Fruit fly (Drosophila melanogaster) whole organism, pupa: ENCODE measurements around the gene Rpt6R.

ENCODE experiments used
- CG10348 ChIP-seq: fragments of 200-800 bp; sonication (Bioruptor generic); IDR thresholded peaks from 2 replicates; pipeline ENCODE4 v1.3.6; 2022; ENCODE audit warnings: missing biosample characterization, missing genetic modification characterization
- CG12605 ChIP-seq: fragments of 200-800 bp; sonication (Bioruptor generic); IDR thresholded peaks from 2 replicates; pipeline ENCODE4 v1.3.6; 2022; ENCODE audit warnings: missing biosample characterization, missing genetic modification characterization
- CG13204 ChIP-seq: fragments of 200-800 bp; sonication (Bioruptor generic); optimal IDR thresholded peaks from 2 replicates; lab custom pipeline; 2018; ENCODE audit warnings: missing biosample characterization, mild to moderate bottlenecking, missing genetic modification characterization, moderate library complexity
- CG14655 ChIP-seq: fragments of 200-800 bp; sonication (Bioruptor generic); optimal IDR thresholded peaks from 3 replicates; lab custom pipeline; 2017; ENCODE audit warnings: mild to moderate bottlenecking, missing biosample characterization, missing genetic modification reagents, missing genetic modification characterization
- CG15710 ChIP-seq: fragments of 200-800 bp; sonication (Bioruptor generic); optimal IDR thresholded peaks from 2 replicates; lab custom pipeline; 2018; ENCODE audit warnings: missing biosample characterization, mild to moderate bottlenecking, missing genetic modification characterization, moderate library complexity
- CG17806 ChIP-seq: fragments of 200-800 bp; sonication (Bioruptor generic); optimal IDR thresholded peaks from 2 replicates; lab custom pipeline; 2018; ENCODE audit warnings: missing biosample characterization, mild to moderate bottlenecking, missing genetic modification characterization, moderate library complexity
- CG32121 ChIP-seq: fragments of 200-800 bp; sonication (Bioruptor generic); IDR thresholded peaks from 2 replicates; pipeline ENCODE4 v1.3.6; 2022; ENCODE audit warnings: missing biosample characterization, missing genetic modification characterization
- CG34367 ChIP-seq: fragments of 200-800 bp; sonication (Bioruptor generic); optimal IDR thresholded peaks from 2 replicates; lab custom pipeline; 2018; ENCODE audit warnings: missing biosample characterization, mild to moderate bottlenecking, missing genetic modification characterization
- CG4496 ChIP-seq: fragments of 200-800 bp; sonication (Bioruptor generic); IDR thresholded peaks from 3 replicates; pipeline ENCODE4 v1.3.6; 2022; ENCODE audit warnings: missing biosample characterization, missing genetic modification characterization
- CG8159 ChIP-seq: fragments of 200-800 bp; sonication (Bioruptor generic); optimal IDR thresholded peaks from 3 replicates; lab custom pipeline; 2018; ENCODE audit warnings: missing biosample characterization, mild to moderate bottlenecking, missing genetic modification characterization, moderate library complexity
- CG8301 ChIP-seq: fragments of 200-800 bp; sonication (Bioruptor generic); optimal IDR thresholded peaks from 2 replicates; lab custom pipeline; 2018; ENCODE audit warnings: missing biosample characterization, mild to moderate bottlenecking, missing genetic modification characterization
- CG9948 ChIP-seq: fragments of 200-800 bp; sonication (Bioruptor generic); optimal IDR thresholded peaks from 2 replicates; lab custom pipeline; 2018; ENCODE audit warnings: missing biosample characterization, mild to moderate bottlenecking, missing genetic modification characterization, moderate library complexity
- D1 ChIP-seq: fragments of 200-800 bp; sonication (Bioruptor generic); optimal IDR thresholded peaks from 2 replicates; lab custom pipeline; 2018; ENCODE audit warnings: missing biosample characterization, mild to moderate bottlenecking, missing genetic modification characterization, moderate library complexity
- EcR ChIP-seq: fragments of 200-800 bp; sonication (Bioruptor generic); optimal IDR thresholded peaks from 3 replicates; lab custom pipeline; 2019; ENCODE audit warnings: missing biosample characterization, missing genetic modification characterization, mild to moderate bottlenecking, moderate library complexity, missing genetic modification reagents
- Ets98B ChIP-seq: fragments of 200-800 bp; sonication (Bioruptor generic); IDR thresholded peaks from 2 replicates; pipeline ENCODE4 v1.3.6; 2022; ENCODE audit warnings: missing biosample characterization, missing genetic modification characterization
- Pif1A ChIP-seq: fragments of 200-800 bp; sonication (Bioruptor generic); optimal IDR thresholded peaks from 3 replicates; lab custom pipeline; 2016; ENCODE audit warnings: missing biosample characterization, missing genetic modification characterization
- Pif1B ChIP-seq: fragments of 200-800 bp; sonication (Bioruptor generic); optimal IDR thresholded peaks from 3 replicates; lab custom pipeline; 2016; ENCODE audit warnings: missing biosample characterization, missing genetic modification characterization
- Snoo ChIP-seq: fragments of 200-800 bp; sonication (Bioruptor generic); optimal IDR thresholded peaks from 3 replicates; lab custom pipeline; 2017; ENCODE audit warnings: missing biosample characterization, mild to moderate bottlenecking, missing genetic modification characterization, inconsistent platforms
- fd96Ca ChIP-seq: fragments of 200-800 bp; sonication (Bioruptor generic); IDR thresholded peaks from 3 replicates; pipeline ENCODE4 v1.3.6; 2022; ENCODE audit warnings: missing biosample characterization, missing genetic modification characterization
- gl ChIP-seq: fragments of 200-800 bp; sonication (Bioruptor generic); optimal IDR thresholded peaks from 2 replicates; lab custom pipeline; 2018; ENCODE audit warnings: missing biosample characterization, mild to moderate bottlenecking, missing genetic modification characterization
- rn ChIP-seq: fragments of 200-800 bp; sonication (Bioruptor generic); IDR thresholded peaks from 2 replicates; pipeline ENCODE4 v1.3.6; 2022; ENCODE audit warnings: missing biosample characterization, missing genetic modification characterization

The Rpt6R gene

DNA sequence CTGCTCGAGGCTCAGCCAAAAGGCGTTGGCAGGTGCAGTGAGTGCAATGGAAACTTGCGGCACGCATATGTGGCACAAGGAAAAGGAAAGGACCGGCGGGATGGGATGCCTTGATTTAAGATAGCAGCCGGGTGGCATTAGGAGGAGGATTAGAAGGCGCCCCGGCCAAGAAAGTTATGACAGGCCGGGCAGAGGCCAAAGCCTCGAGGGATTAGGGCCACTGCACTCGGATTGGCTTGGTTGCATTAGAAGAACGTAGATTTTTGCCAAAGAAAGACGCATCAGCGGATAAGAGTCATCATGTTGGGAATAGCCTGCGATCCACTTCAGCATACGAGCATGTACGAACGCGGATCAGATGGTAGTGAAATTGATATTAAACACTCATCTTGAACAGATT is 13.2 kb upstream of the Rpt6R start, which contains the start of gene CG31019:
Gene CG31019 (plus strand): TSS at position 301 of the 400 bp plus-strand sequence.
- no peak for TF ChIP-seq CG14655 (GFP tag; lab: Kevin White, UChicago)
- TF ChIP-seq Snoo (tag; lab: Kevin White, UChicago), result no peak
- TF ChIP-seq CG8159, result no peak

DNA sequence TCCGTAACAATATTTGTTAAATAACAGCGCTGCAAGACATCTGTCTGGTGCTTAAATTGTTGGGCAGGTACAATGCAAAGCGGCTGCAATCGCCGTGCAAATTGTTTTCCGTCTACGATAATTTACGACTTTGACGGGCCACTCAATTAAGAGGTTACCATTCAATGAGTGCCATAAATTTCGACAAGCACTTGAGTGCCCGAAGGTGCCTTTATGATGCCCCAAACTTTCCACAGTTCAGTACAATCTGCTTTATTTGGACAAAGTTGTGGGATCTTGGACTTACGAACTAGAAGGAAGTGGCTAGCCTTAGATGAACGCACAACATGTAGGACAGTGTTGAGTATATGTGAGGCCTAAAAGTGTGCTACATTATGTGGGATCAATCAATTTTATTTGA is 9.2 kb upstream of the Rpt6R start:
- no peak for TF ChIP-seq CG12605
- TF ChIP-seq Snoo (tag; lab: Kevin White, UChicago), result no peak
- TF ChIP-seq CG8159, result no peak
- TF ChIP-seq gl (tag; lab: Kevin White, UChicago), result no peak
- TF ChIP-seq EcR, result no peak
- TF ChIP-seq CG14655 (GFP tag; lab: Kevin White, UChicago), result no peak
- TF ChIP-seq CG10348 (GFP tag; lab: Robert Waterston, UW), result no peak
- TF ChIP-seq Pif1A (GFP tag; lab: Kevin White, UChicago), result no peak
- no peak for TF ChIP-seq D1 (tag; lab: Kevin White, UChicago)

DNA sequence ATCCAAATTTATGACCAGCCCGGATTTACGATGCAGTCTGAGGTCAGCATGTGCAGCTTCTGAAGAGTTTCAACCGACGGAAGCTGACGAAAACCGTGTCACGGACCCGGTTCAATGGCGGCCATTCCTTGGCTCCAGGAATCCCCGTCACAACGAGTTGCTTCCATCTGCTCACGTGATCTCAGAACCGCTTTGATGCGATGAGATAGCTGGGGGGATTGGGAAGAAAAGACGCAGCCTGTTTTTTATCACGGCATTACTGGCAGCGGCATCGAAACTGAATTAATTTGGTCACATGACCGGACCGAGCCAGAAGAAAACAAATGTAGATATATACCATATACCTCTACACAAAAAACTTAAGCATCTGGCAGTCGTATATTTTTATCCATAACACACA is 7.3 kb upstream of the Rpt6R start:
- TF ChIP-seq rn, result no peak

DNA sequence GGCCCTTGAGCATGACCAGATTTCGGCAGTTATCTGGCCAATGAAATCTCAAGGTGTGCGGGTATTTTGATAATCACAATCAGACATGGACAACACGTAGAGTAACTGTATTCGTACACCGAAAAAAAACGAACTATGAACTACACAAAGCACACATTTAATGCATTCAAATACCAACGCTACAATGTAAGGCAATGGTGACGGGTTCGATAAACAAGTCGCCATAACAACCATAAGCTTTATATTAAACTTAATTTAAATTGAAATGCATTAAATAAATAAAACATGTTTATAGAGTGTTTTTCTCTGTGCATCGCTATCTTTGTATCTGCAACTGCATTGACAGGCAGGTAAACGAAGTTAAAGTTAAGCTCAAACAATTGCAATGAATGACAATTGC is 6.7 kb upstream of the Rpt6R start:
- TF ChIP-seq Pif1A (GFP tag; lab: Kevin White, UChicago) (no peak), CG9948 (tag; lab: Kevin White, UChicago) (no peak), CG8159 (peak; percentile 19), Pif1B (GFP tag; lab: Kevin White, UChicago) (peak; percentile 3)

DNA sequence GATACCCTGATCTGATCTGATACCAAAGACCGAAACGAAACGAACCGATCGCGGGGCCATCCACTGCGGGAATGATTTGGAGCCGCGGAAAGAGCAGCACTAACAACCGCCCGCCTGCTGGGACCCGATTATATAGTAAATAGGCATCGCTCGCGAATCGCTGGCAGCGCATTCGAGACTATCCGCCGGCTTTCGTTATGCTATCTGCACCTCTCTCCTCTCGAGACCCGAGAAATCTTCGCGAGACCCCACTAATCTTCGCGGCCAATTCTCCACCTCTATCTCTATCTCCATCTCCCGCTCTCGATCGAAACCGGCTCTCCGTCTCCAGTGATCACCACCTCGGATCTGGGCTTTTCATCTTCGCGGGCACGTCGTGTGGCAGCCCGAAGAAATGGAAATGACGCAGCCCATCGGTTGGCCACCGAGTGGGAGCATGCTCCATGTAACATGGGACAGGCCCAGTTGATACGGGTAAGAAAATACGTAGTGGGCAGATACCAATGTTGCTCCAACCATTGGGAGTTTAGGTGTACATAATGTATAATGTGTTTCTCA is 3.8 kb upstream of the Rpt6R start, which contains the start of gene CG9717:
Gene CG9717 (minus strand): TSS at position 107 of the 558 bp plus-strand sequence.
- no peak for TF ChIP-seq CG8301 (tag; lab: Kevin White, UChicago)
- TF ChIP-seq CG12605, result peak; percentile 14; the same call in 1 of the 2 replicates
- peak; percentile 53; the same call in 2 of the 3 replicates for TF ChIP-seq CG4496 (GFP tag; lab: Robert Waterston, UW)
- TF ChIP-seq, all 21 proteins: peak for 2

DNA sequence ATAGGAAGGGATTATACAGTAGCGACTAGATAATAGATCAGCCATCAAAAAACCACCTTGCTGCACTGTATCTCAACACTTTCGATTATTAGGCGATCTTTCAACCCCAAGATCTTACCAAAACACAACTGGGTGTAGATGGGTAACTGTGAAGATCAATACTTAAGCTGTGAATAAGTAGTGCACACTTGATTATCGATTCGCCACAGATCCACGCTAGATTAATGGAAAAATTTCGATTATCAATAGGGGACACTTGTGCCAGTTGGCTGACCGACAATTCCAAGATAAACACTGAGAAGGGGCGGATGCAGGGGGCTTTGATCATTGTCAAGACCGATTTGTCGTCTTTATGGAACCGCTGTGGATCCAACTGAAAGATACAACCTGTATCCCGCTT is 4.4 kb downstream of the Rpt6R start, which contains the start of gene CG9702:
Gene CG9702 (plus strand): TSS at position 301 of the 400 bp plus-strand sequence.
- TF ChIP-seq Pif1A (GFP tag; lab: Kevin White, UChicago) (no peak), CG8301 (tag; lab: Kevin White, UChicago) (no peak), CG9948 (tag; lab: Kevin White, UChicago) (no peak), CG8159 (no peak), D1 (tag; lab: Kevin White, UChicago) (no peak), EcR (no peak), CG14655 (GFP tag; lab: Kevin White, UChicago) (no peak), CG34367 (tag; lab: Kevin White, UChicago) (no peak), Ets98B (GFP tag; lab: Robert Waterston, UW) (no peak), rn (no peak), CG12605 (no peak), CG17806 (no peak), fd96Ca (no peak), CG15710 (no peak), Pif1B (GFP tag; lab: Kevin White, UChicago) (no peak), CG4496 (GFP tag; lab: Robert Waterston, UW) (no peak), Snoo (tag; lab: Kevin White, UChicago) (no peak)

DNA sequence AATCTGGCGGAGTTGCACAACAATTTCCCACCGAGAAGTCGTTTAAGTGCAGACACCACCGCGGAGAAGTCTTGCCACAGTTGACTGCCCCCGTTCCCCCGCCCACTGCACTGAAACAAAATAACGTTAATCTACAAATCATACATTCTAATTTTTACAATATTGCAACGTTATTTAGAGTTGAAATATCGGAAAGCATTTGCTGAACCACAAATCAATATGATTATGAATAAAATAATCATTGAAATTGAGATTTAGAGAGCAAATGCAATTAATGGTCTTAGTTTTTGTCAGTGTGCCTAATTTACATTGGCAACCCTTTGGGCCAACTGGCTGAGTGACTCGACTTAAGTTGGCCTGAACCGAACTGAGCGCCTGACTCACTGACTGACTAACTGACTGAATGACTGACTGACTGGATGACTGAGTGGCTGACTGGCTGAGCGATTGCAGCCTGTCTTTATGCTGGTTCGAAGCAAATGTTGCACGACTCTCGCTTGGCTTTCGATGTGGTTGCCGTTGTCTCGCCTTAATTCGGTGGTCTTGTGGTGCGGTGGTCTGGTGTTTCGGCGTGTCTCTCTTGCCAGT is 12.8 kb downstream of the Rpt6R start:
- TF ChIP-seq CG4496 (GFP tag; lab: Robert Waterston, UW) (peak; percentile 92), CG34367 (tag; lab: Kevin White, UChicago) (peak; percentile 92), CG13204 (GFP tag; lab: Kevin White, UChicago) (peak; percentile 71), CG8301 (tag; lab: Kevin White, UChicago) (peak; percentile 90), CG12605 (peak; percentile 72), CG15710 (peak; percentile 88), D1 (tag; lab: Kevin White, UChicago) (no peak), Pif1B (GFP tag; lab: Kevin White, UChicago) (peak; percentile 90), Snoo (tag; lab: Kevin White, UChicago) (peak; percentile 88), EcR (peak; percentile 75), rn (peak; percentile 74), CG8159 (peak; percentile 92), CG14655 (GFP tag; lab: Kevin White, UChicago) (peak; percentile 88), Pif1A (GFP tag; lab: Kevin White, UChicago) (peak; percentile 88), CG17806 (peak; percentile 92), gl (tag; lab: Kevin White, UChicago) (peak; percentile 83), CG9948 (tag; lab: Kevin White, UChicago) (peak; percentile 93), CG10348 (GFP tag; lab: Robert Waterston, UW) (peak; percentile 80), fd96Ca (peak; percentile 85), CG32121 (GFP tag; lab: Robert Waterston, UW) (peak; percentile 89), Ets98B (GFP tag; lab: Robert Waterston, UW) (peak; percentile 89)
